Worm (Caenorhabditis elegans): ENCODE measurements around the gene sdz-16.
A peak's percentile ranks its signal among the peaks of the same experiment; 100 is the strongest.

Gene sdz-16

DNA sequence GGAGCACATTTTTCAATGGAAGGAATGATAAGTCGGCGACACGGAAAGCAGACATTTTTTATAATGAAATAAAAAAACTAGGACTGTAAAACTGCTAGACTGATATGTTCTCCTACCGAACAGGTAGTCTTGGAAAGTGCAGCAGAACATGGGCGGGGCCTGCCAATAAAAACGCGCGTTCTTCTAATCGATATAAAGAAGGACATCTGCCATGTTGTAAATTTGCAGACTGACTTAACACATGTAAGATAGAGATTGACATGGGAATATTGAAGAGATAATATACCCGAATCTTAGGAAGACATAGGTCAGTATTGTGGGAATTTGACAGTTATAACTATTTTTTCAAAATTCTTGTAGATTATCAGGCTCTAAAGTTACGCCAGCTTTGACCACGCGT, at the start of gene sdz-16:
sdz-16 (minus strand) TSS at position 101 of the 400 bp plus-strand sequence.
- TF ChIP-seq W03F9.2 (tag; optimal IDR thresholded peaks at IDR 0.05): no peak
- no peak for TF ChIP-seq dao-5 (tag; optimal IDR thresholded peaks at IDR 0.05)
- no peak for TF ChIP-seq him-1 (tag; optimal IDR thresholded peaks at IDR 0.05)

DNA sequence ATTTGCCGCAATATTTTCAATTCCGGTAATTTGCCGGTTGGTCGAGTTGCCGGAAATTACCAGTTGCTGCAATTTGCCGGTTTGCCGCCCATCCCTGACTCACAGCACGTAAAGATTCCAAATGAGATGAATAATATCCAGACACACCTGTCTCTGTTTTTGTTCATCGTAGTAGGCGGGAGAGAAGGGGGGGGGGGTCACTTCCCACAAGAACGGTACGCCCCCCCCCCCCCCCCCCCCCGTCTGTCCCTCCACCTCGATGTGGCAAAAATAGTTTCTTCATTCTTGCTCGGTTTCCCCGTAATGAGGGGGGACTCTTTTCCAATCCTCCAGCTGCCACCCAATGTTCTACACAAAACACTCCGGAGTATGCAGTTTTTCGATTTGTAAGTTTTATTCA, 49.4 kb upstream of the sdz-16 start, which contains the start of gene fbxb-7:
fbxb-7 (plus strand) TSS at position 267 of the 400 bp plus-strand sequence.
- no peak for TF ChIP-seq dao-5 (tag; optimal IDR thresholded peaks at IDR 0.05)
- no peak for TF ChIP-seq him-1 (tag; optimal IDR thresholded peaks at IDR 0.05)
- TF ChIP-seq W03F9.2 (tag; optimal IDR thresholded peaks at IDR 0.05): no peak

- TF ChIP-seq him-1 (tag; optimal IDR thresholded peaks at IDR 0.05) (no peak), dao-5 (tag; optimal IDR thresholded peaks at IDR 0.05) (no peak), W03F9.2 (tag; optimal IDR thresholded peaks at IDR 0.05) (no peak)
Measured at ce11 chrV:17376639-17377038, 48.9 kb upstream of the sdz-16 start, which contains the start of gene Y20C6A.1. Gene Y20C6A.1, minus strand, starts transcription at chrV:17376745.

DNA sequence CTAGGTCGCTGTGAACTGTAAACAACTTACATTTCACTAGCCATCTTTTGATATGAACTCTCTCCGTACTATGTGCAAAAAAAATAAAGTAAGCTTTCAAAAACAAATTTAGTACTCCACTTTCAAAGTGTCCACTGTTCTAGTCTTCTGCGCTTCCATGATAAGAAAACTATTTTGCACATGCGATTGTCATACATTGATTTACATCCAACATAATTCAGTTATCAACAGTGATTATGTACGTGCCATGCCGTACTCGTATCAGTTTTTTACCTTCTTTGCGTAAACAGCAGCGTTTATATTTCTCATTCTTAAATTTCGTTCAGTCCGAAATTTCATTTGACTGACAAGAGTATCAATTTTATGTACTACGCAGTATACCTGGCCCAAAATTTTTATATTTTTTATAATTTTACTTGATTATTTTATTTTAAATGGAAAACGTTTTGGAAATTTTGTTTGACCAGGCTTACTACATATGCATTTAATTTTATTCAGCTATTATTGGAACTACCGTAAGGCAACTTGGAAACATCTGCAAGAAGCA, 25.1 kb upstream of the sdz-16 start, which contains the start of the genes fbxa-134 and F47H4.2:
fbxa-134 (minus strand) TSS at position 44 of the 547 bp plus-strand sequence.
F47H4.2 (plus strand) TSS at position 497 of the 547 bp plus-strand sequence.
- TF ChIP-seq him-1 (tag; optimal IDR thresholded peaks at IDR 0.05) (no peak), W03F9.2 (tag; optimal IDR thresholded peaks at IDR 0.05) (peak; percentile 14)

DNA sequence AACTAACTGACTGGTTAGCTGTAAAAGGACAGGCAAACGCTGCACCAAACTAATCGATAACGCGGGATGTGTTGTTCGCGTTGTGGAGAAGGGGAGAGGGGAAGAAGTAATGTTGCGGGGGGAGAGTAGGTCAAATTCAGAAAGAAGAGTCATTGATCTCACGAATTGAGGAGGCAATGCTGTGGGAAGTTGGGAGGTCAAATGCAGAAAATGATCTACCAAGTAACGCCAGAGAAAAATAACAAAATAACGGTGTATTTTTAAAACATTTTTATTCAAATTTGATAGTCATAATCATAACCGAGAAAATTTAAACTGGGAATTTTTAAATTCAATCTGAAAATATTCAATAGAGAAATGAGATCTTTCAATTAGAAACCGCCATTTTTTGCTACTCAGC, 22.3 kb upstream of the sdz-16 start, which contains the start of gene lsy-27:
lsy-27 (minus strand) TSS at position 101 of the 400 bp plus-strand sequence.
- TF ChIP-seq him-1 (tag; optimal IDR thresholded peaks at IDR 0.05): no peak
- no peak for TF ChIP-seq W03F9.2 (tag; optimal IDR thresholded peaks at IDR 0.05)
- TF ChIP-seq dao-5 (tag; optimal IDR thresholded peaks at IDR 0.05): no peak

DNA sequence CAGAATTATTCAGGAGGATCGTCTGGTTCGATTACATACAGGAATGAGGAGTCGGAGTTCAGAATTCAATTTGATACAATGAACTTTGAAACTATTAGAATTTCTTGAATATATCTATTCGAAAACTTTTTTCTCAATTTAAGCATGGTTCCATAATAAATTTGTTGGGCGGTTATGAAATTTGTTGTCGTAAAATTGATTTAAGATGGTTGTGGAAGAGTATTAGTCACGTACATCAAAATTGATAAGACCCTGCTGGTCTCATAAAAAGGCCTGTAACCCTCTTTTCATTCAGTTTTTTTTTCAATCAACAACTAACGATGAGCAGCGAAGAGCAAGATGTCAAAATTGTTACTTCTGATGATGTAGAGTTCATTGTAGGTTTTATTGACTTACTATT, 19.8 kb upstream of the sdz-16 start, which contains the start of gene skr-5:
skr-5 (plus strand) TSS at position 301 of the 400 bp plus-strand sequence.
- no peak for TF ChIP-seq dao-5 (tag; optimal IDR thresholded peaks at IDR 0.05)
- TF ChIP-seq him-1 (tag; optimal IDR thresholded peaks at IDR 0.05): no peak

ce11 chrV:17344876-17345275, 17.1 kb upstream of the sdz-16 start, which contains the start of the genes fbxa-188 and fbxa-189:
Gene fbxa-188, minus strand, starts transcription at chrV:17344926.
Gene fbxa-189, plus strand, starts transcription at chrV:17345214.
- TF ChIP-seq him-1 (tag; optimal IDR thresholded peaks at IDR 0.05) (no peak), dao-5 (tag; optimal IDR thresholded peaks at IDR 0.05) (no peak), W03F9.2 (tag; optimal IDR thresholded peaks at IDR 0.05) (no peak)

DNA sequence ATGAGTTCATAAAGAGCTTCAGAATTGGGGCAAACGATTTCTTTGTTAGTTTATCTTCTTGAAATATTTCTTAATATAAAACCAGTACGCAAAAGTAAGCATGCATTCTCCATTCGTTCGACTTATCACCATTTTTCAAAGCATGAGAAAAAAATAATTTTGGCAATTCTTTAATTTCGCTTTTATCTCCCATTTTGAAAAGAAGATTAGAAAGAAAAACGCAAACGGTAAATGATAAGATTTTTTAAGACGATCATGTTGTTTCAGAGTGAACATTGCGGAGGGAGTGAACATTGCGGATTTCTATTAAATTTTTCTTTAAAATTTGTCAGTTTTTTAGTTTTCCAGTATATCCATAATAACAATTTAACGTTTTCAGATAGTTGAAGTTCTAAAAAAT, 11.6 kb upstream of the sdz-16 start:
- no peak for TF ChIP-seq W03F9.2 (tag; optimal IDR thresholded peaks at IDR 0.05)
- TF ChIP-seq dao-5 (tag; optimal IDR thresholded peaks at IDR 0.05): no peak
- TF ChIP-seq him-1 (tag; optimal IDR thresholded peaks at IDR 0.05): no peak

- TF ChIP-seq him-1 (tag; optimal IDR thresholded peaks at IDR 0.05) (no peak), dao-5 (tag; optimal IDR thresholded peaks at IDR 0.05) (no peak), W03F9.2 (tag; optimal IDR thresholded peaks at IDR 0.05) (no peak)
Measured at ce11 chrV:17331340-17331739, 3.6 kb upstream of the sdz-16 start, which contains the start of gene fbxa-185. Gene fbxa-185, plus strand, starts transcription at chrV:17331640.

DNA sequence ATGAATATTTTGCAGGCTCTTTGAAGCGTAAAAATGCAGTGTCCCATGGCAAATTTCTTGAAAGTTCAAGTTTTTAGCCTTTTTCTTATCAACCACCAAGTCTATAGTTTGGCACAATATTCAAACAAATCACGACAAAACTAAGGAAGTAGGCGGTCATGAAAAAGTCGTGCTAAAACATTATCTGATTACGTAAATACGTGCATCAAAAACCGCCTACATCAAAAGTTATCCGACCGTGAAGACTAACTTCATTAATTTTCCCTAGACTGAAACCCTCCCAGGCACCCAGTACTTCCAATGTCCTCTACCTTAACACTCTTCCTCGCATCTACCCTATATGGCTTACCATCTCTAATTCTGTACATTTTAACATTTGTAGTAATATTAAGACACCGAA, 730 bp upstream of the sdz-16 start, which contains the start of gene srg-44:
srg-44 (plus strand) TSS at position 301 of the 400 bp plus-strand sequence.
- no peak for TF ChIP-seq dao-5 (tag; optimal IDR thresholded peaks at IDR 0.05)
- TF ChIP-seq W03F9.2 (tag; optimal IDR thresholded peaks at IDR 0.05): no peak

ce11 chrV:17323876-17324275, 3.9 kb downstream of the sdz-16 start:
- no peak for TF ChIP-seq W03F9.2 (tag; optimal IDR thresholded peaks at IDR 0.05)
- no peak for TF ChIP-seq him-1 (tag; optimal IDR thresholded peaks at IDR 0.05)
- no peak for TF ChIP-seq dao-5 (tag; optimal IDR thresholded peaks at IDR 0.05)

DNA sequence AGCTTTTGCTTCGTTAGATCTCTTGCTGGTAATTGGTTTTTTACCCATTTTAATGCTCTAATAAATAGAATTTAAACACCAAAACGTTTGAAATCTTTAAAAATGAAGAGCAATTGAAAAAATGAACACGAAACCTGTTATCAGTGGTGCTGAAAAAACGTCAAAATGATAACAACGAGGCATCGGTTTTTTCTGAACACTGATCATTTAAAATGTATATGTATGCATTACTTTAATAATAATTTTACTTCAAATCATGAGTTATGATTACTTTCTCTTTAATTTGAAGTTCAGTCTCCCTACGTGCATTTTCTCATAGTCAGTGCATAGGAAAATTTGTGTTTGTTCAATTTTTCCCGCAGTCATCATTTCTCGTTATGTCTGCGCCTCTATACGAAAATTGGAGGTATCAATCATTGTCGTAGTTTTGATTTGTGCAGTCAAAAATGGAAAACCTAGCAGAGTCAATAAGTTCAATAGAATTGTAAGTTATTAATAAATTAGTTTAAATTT, 5.3 kb downstream of the sdz-16 start, which contains the start of gene F31E9.3:
F31E9.3 (plus strand) TSS at position 194 of the 513 bp plus-strand sequence.
- TF ChIP-seq dao-5 (tag; optimal IDR thresholded peaks at IDR 0.05) (no peak), W03F9.2 (tag; optimal IDR thresholded peaks at IDR 0.05) (no peak), him-1 (tag; optimal IDR thresholded peaks at IDR 0.05) (no peak)

ce11 chrV:17317786-17318185, 10.0 kb downstream of the sdz-16 start, which contains the start of gene srz-58:
Gene srz-58, plus strand, starts transcription at chrV:17318147.
- no peak for TF ChIP-seq him-1 (tag; optimal IDR thresholded peaks at IDR 0.05)
- TF ChIP-seq W03F9.2 (tag; optimal IDR thresholded peaks at IDR 0.05): no peak
- no peak for TF ChIP-seq dao-5 (tag; optimal IDR thresholded peaks at IDR 0.05)

DNA sequence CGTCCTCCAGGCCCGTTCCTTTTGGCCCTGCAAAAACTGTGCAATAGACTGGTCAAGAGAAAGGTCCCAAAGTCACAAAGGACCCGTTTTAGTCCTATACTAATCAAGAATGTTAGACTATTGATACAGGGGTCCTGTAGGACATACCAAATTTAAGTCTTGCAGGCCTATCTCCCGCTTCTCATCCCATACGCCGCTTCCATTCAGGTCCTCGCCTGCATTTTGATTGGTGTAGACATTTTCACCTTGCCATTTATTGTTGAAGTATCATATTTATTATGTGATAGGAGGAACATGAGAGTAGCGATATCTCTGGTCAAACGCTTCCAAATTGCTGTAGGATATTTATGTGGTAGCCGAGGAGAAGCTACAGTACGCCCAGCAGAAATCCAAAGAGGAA, 10.5 kb downstream of the sdz-16 start:
- TF ChIP-seq W03F9.2 (tag; optimal IDR thresholded peaks at IDR 0.05): no peak
- no peak for TF ChIP-seq him-1 (tag; optimal IDR thresholded peaks at IDR 0.05)
- TF ChIP-seq dao-5 (tag; optimal IDR thresholded peaks at IDR 0.05): no peak
